Worm (Caenorhabditis elegans): ENCODE results near the gene tps-1.

tps-1 gene

ce11 chrX:17519476-17519875 lies 45.1 kb upstream of the tps-1 start (continued):
- no peak for TF ChIP-seq ceh-88 (GFP tag; IDR thresholded peaks at IDR 0.05)
- no peak for TF ChIP-seq alr-1 (tag; optimal IDR thresholded peaks at IDR 0.05; ENCODE audit: borderline replicate concordance)
- TF ChIP-seq nhr-12 (tag; optimal IDR thresholded peaks at IDR 0.05) = no peak
- peak; percentile 61 for TF ChIP-seq tbx-2 (tag; optimal IDR thresholded peaks at IDR 0.05)
- no peak for TF ChIP-seq lin-13 (GFP tag; optimal IDR thresholded peaks at IDR 0.05)
- no peak for TF ChIP-seq efl-3 (GFP tag; optimal IDR thresholded peaks at IDR 0.05)
- no peak for TF ChIP-seq nhr-76 (tag; optimal IDR thresholded peaks at IDR 0.05)
- TF ChIP-seq lin-15B (tag; optimal IDR thresholded peaks at IDR 0.05) = no peak
- TF ChIP-seq nhr-84 (tag; optimal IDR thresholded peaks at IDR 0.05) = no peak
- peak; percentile 46 for TF ChIP-seq unc-86 (tag; optimal IDR thresholded peaks at IDR 0.05)
- peak; percentile 3 for TF ChIP-seq mep-1 (tag; optimal IDR thresholded peaks at IDR 0.05)
- peak; percentile 3 for TF ChIP-seq xbp-1 (tag; optimal IDR thresholded peaks at IDR 0.05)
- no peak for TF ChIP-seq pag-3 (tag; optimal IDR thresholded peaks at IDR 0.05; ENCODE audit: borderline replicate concordance, insufficient read depth)
- peak; percentile 6 for TF ChIP-seq dsc-1 (tag; optimal IDR thresholded peaks at IDR 0.05)
- no peak for TF ChIP-seq ceh-90 (tag; optimal IDR thresholded peaks at IDR 0.05)

ce11 chrX:17518293-17518692 lies 44.0 kb upstream of the tps-1 start:
- TF ChIP-seq lin-14 (GFP tag; optimal IDR thresholded peaks at IDR 0.05) (peak; percentile 57), fkh-10 (GFP tag; optimal IDR thresholded peaks at IDR 0.05) (peak; percentile 60), egl-13 (tag; optimal IDR thresholded peaks at IDR 0.05) (peak; percentile 67), mef-2 (tag; optimal IDR thresholded peaks at IDR 0.05) (no peak)

ce11 chrX:17517872-17518271 lies 43.5 kb upstream of the tps-1 start:
- TF ChIP-seq efl-1 (optimal IDR thresholded peaks at IDR 0.05) (no peak), efl-1 (GFP tag; optimal IDR thresholded peaks at IDR 0.05 in 1 of 2) (peak in 1 of 2 experiments; percentile 0), fkh-8 (tag; optimal IDR thresholded peaks at IDR 0.05) (no peak)

ce11 chrX:17516941-17517340 lies 42.6 kb upstream of the tps-1 start:
- TF ChIP-seq nhr-20 (tag; optimal IDR thresholded peaks at IDR 0.05) (peak; percentile 66), lin-14 (GFP tag; optimal IDR thresholded peaks at IDR 0.05) (peak; percentile 79), dsc-1 (tag; optimal IDR thresholded peaks at IDR 0.05) (no peak), rnt-1 (tag; optimal IDR thresholded peaks at IDR 0.05) (peak; percentile 38), nhr-85 (tag) (peak; percentile 81), mep-1 (tag; optimal IDR thresholded peaks at IDR 0.05) (no peak), skn-1 (tag; optimal IDR thresholded peaks at IDR 0.05) (peak; percentile 6), elt-3 (tag; optimal IDR thresholded peaks at IDR 0.05) (peak in 2 of 6 experiments; percentile 22 to 56), mdl-1 (tag; optimal IDR thresholded peaks at IDR 0.05) (peak in 1 of 2 experiments; percentile 42), ztf-4 (tag; optimal IDR thresholded peaks at IDR 0.05) (peak; percentile 10), blmp-1 (tag; optimal IDR thresholded peaks at IDR 0.05) (peak; percentile 82), zag-1 (tag; optimal IDR thresholded peaks at IDR 0.05) (no peak), elt-2 (tag; optimal IDR thresholded peaks at IDR 0.05) (no peak), snu-23 (GFP tag; optimal IDR thresholded peaks at IDR 0.05) (peak; percentile 32), nhr-71 (tag; optimal IDR thresholded peaks at IDR 0.05) (peak; percentile 69), nhr-19 (GFP tag; conservative IDR thresholded peaks at IDR 0.05) (peak; percentile 37)

- TF ChIP-seq sup-37 (GFP tag; optimal IDR thresholded peaks at IDR 0.05) = no peak
- TF ChIP-seq C34B4.2 (tag; optimal IDR thresholded peaks at IDR 0.05) = no peak
- no peak for TF ChIP-seq nhr-90 (tag; optimal IDR thresholded peaks at IDR 0.05; ENCODE audit: poor library complexity)
- TF ChIP-seq irx-1 (tag; optimal IDR thresholded peaks at IDR 0.05) = no peak
- no peak for TF ChIP-seq nhr-19 (GFP tag; conservative IDR thresholded peaks at IDR 0.05)
- no peak for TF ChIP-seq mep-1 (tag; optimal IDR thresholded peaks at IDR 0.05)
- TF ChIP-seq nhr-28 (tag; optimal IDR thresholded peaks at IDR 0.05) = no peak
- no peak for TF ChIP-seq unc-86 (tag; optimal IDR thresholded peaks at IDR 0.05)
- TF ChIP-seq mab-9 (GFP tag; IDR thresholded peaks at IDR 0.05) = no peak
- no peak for TF ChIP-seq nhr-11 (tag; optimal IDR thresholded peaks at IDR 0.05)
- no peak for TF ChIP-seq ceh-82 (tag; optimal IDR thresholded peaks at IDR 0.05)
Observed at ce11 chrX:17516461-17516860, 42.1 kb upstream of the tps-1 start.

Measured in whole organism, L1 larva.